Worm (Caenorhabditis elegans) whole organism, L4/young adult: Measurements from ENCODE around the gene srw-16.
"Not testable (repeated sequence)": the region's sequence is repeated elsewhere in the genome, so short reads cannot be mapped to it uniquely, and the experiment has no call there.

Experiments
- W03F9.2 ChIP-seq: fragments of 150-350 bp; optimal IDR thresholded peaks from 2 replicates; lab custom pipeline; 2014; ENCODE audit warnings: missing biosample characterization, missing genetic modification characterization
- dao-5 ChIP-seq: sonication (generic microtip); optimal IDR thresholded peaks from 2 replicates; lab custom pipeline; 2016; ENCODE audit warnings: missing genotype, missing genetic modification characterization, moderate library complexity, missing compliant biosample characterization
- him-1 ChIP-seq: sonication (generic microtip); optimal IDR thresholded peaks from 2 replicates; lab custom pipeline; 2016; ENCODE audit warnings: missing genotype, missing genetic modification reagents, missing genetic modification characterization, missing compliant biosample characterization

DNA sequence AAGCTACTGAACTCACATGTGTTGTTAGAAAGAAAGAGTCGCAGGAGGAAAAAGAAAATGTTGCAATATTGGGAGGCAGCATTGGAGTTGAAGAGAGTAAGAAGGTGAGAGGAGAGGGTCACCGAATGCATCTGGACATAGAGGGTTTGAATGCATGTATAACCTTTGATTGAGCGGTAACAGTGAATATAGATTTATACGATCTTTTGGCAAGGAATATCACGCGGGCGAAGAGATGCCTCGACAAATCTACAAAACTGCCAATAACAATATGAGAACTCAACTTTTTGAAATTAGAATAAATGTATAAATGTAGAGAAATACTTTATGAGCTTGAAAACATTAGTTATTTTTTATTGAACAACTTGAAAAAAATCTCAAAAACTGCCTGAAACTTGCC, 12.3 kb downstream of the srw-16 start, which contains the start of gene M01B2.10:
- TF ChIP-seq dao-5; W03F9.2 (tag; lab: Kevin White, UChicago); him-1: not testable (repeated sequence)
